Worm (Caenorhabditis elegans) whole organism, late embryonic: ENCODE measurements around the gene glb-32.

Experiments used
- C38D4.7 ChIP-seq: fragments of 200-800 bp; sonication (Bioruptor generic); optimal IDR thresholded peaks from 2 replicates; lab custom pipeline; 2018; ENCODE audit warnings: mild to moderate bottlenecking, missing genetic modification characterization, moderate library complexity, missing compliant biosample characterization
- F13H6.1 ChIP-seq: sonication (generic microtip); optimal IDR thresholded peaks from 2 replicates; lab custom pipeline; 2016; ENCODE audit warnings: missing genetic modification characterization, missing compliant biosample characterization
- K02D7.2 ChIP-seq: sonication (generic microtip); optimal IDR thresholded peaks from 2 replicates; lab custom pipeline; 2017; ENCODE audit warnings: mild to moderate bottlenecking, missing genetic modification characterization, missing compliant biosample characterization
- K09A11.1 ChIP-seq: sonication (generic microtip); optimal IDR thresholded peaks from 2 replicates; lab custom pipeline; 2017; ENCODE audit warnings: antibody characterized with exemption, mild to moderate bottlenecking, missing genetic modification characterization, missing compliant biosample characterization; ENCODE audit not compliant: insufficient read depth
- Y22D7AL.16 ChIP-seq: sonication (generic microtip); optimal IDR thresholded peaks from 2 replicates; lab custom pipeline; 2016; ENCODE audit warnings: missing genetic modification characterization, missing compliant biosample characterization
- ceh-14 ChIP-seq: sonication (generic microtip); optimal IDR thresholded peaks from 2 replicates; lab custom pipeline; 2016; ENCODE audit warnings: missing genotype, missing genetic modification characterization, missing compliant biosample characterization
- ceh-19 ChIP-seq: fragments of 200-800 bp; sonication (Bioruptor generic); optimal IDR thresholded peaks from 2 replicates; lab custom pipeline; 2018; ENCODE audit warnings: mild to moderate bottlenecking, missing genetic modification characterization, missing compliant biosample characterization
- ceh-24 ChIP-seq: sonication (generic microtip); optimal IDR thresholded peaks from 2 replicates; lab custom pipeline; 2016; ENCODE audit warnings: mild to moderate bottlenecking, missing genetic modification characterization, missing compliant biosample characterization
- ceh-30 ChIP-seq: fragments of 150-350 bp; optimal IDR thresholded peaks from 2 replicates; lab custom pipeline; 2014; ENCODE audit warnings: missing biosample characterization, missing genetic modification characterization
- ceh-31 ChIP-seq: sonication (generic microtip); optimal IDR thresholded peaks from 2 replicates; lab custom pipeline; 2016; ENCODE audit warnings: missing genetic modification characterization, missing compliant biosample characterization
- ceh-34 ChIP-seq: sonication (generic microtip); optimal IDR thresholded peaks from 2 replicates; lab custom pipeline; 2016; ENCODE audit warnings: mild to moderate bottlenecking, missing genetic modification characterization, missing compliant biosample characterization
- ceh-6 ChIP-seq: fragments of 200-800 bp; sonication (Bioruptor generic); optimal IDR thresholded peaks from 2 replicates; lab custom pipeline; 2018; ENCODE audit warnings: mild to moderate bottlenecking, missing genetic modification characterization, missing compliant biosample characterization
- che-1 ChIP-seq: sonication (generic microtip); optimal IDR thresholded peaks from 2 replicates; lab custom pipeline; 2016; ENCODE audit warnings: mild to moderate bottlenecking, missing genetic modification characterization, missing compliant biosample characterization
- dve-1 ChIP-seq: sonication (generic microtip); optimal IDR thresholded peaks from 2 replicates; lab custom pipeline; 2017; ENCODE audit warnings: antibody characterized with exemption, mild to moderate bottlenecking, missing genetic modification characterization, missing compliant biosample characterization
- elt-2 ChIP-seq: sonication (generic microtip); optimal IDR thresholded peaks from 2 replicates; lab custom pipeline; 2016; ENCODE audit warnings: missing genetic modification reagents, missing genetic modification characterization, missing compliant biosample characterization
- eyg-1 ChIP-seq: sonication (generic microtip); optimal IDR thresholded peaks from 2 replicates; lab custom pipeline; 2016; ENCODE audit warnings: missing genotype, missing genetic modification characterization, missing compliant biosample characterization
- fax-1 ChIP-seq: sonication (generic microtip); optimal IDR thresholded peaks from 2 replicates; lab custom pipeline; 2016; ENCODE audit warnings: missing genotype, missing genetic modification characterization, missing compliant biosample characterization
- gmeb-2 ChIP-seq: sonication (generic microtip); optimal IDR thresholded peaks from 2 replicates; lab custom pipeline; 2016; ENCODE audit warnings: missing genetic modification characterization, inconsistent platforms, missing compliant biosample characterization
- hlh-13 ChIP-seq: fragments of 200-800 bp; sonication (Bioruptor generic); optimal IDR thresholded peaks from 2 replicates; lab custom pipeline; 2018; ENCODE audit warnings: mild to moderate bottlenecking, missing genetic modification characterization, missing compliant biosample characterization
- hlh-15 ChIP-seq: sonication (generic microtip); optimal IDR thresholded peaks from 2 replicates; lab custom pipeline; 2016; ENCODE audit warnings: missing genetic modification characterization, missing compliant biosample characterization
- madf-2 ChIP-seq: sonication (generic microtip); optimal IDR thresholded peaks from 2 replicates; lab custom pipeline; 2017; ENCODE audit warnings: missing genetic modification characterization, missing compliant biosample characterization
- mec-3 ChIP-seq: sonication (generic microtip); optimal IDR thresholded peaks from 2 replicates; lab custom pipeline; 2016; ENCODE audit warnings: borderline replicate concordance, missing genetic modification characterization, missing compliant biosample characterization
- nfya-1 ChIP-seq: sonication (generic microtip); optimal IDR thresholded peaks from 2 replicates; lab custom pipeline; 2017; ENCODE audit warnings: missing genetic modification characterization, mild to moderate bottlenecking, missing compliant biosample characterization, antibody characterized with exemption, moderate library complexity
- nhr-232 ChIP-seq: sonication (generic microtip); optimal IDR thresholded peaks from 2 replicates; lab custom pipeline; 2016; ENCODE audit warnings: missing genetic modification characterization, missing compliant biosample characterization
- npax-4 ChIP-seq: sonication (generic microtip); optimal IDR thresholded peaks from 2 replicates; lab custom pipeline; 2016; ENCODE audit warnings: missing genetic modification characterization, missing compliant biosample characterization
- odd-2 ChIP-seq: sonication (generic microtip); optimal IDR thresholded peaks from 2 replicates; lab custom pipeline; 2017; ENCODE audit warnings: antibody characterized with exemption, mild to moderate bottlenecking, missing genetic modification characterization, missing compliant biosample characterization
- pat-9 ChIP-seq: fragments of 200-800 bp; sonication (Bioruptor generic); optimal IDR thresholded peaks from 2 replicates; lab custom pipeline; 2018; ENCODE audit warnings: mild to moderate bottlenecking, missing genetic modification characterization, moderate library complexity, missing compliant biosample characterization
- pax-1 ChIP-seq: fragments of 150-350 bp; optimal IDR thresholded peaks from 2 replicates; lab custom pipeline; 2014; ENCODE audit warnings: missing biosample characterization, missing genetic modification characterization
- pha-4 ChIP-seq: fragments of 150-350 bp; optimal IDR thresholded peaks from 2 replicates; lab custom pipeline; 2018; ENCODE audit warnings: missing biosample characterization, missing genetic modification reagents, missing genetic modification characterization
- pqm-1 ChIP-seq: sonication (generic microtip); optimal IDR thresholded peaks from 2 replicates; lab custom pipeline; 2016; ENCODE audit warnings: missing genetic modification characterization, missing compliant biosample characterization
- sox-2 ChIP-seq: fragments of 200-800 bp; sonication (Bioruptor generic); IDR thresholded peaks from 2 replicates; pipeline ENCODE4 v1.3.6; 2022; ENCODE audit warnings: missing genetic modification reagents, missing genetic modification characterization, missing compliant biosample characterization
- tbx-7 ChIP-seq: sonication (generic microtip); optimal IDR thresholded peaks from 2 replicates; lab custom pipeline; 2016; ENCODE audit warnings: missing genotype, missing genetic modification characterization, missing compliant biosample characterization
- unc-42 ChIP-seq: sonication (generic microtip); optimal IDR thresholded peaks from 2 replicates; lab custom pipeline; 2016; ENCODE audit warnings: missing genotype, missing genetic modification characterization, missing compliant biosample characterization
- unc-55 ChIP-seq: sonication (generic microtip); optimal IDR thresholded peaks from 2 replicates; lab custom pipeline; 2017; ENCODE audit warnings: missing biosample characterization, missing genetic modification reagents, missing genetic modification characterization
- unc-86 ChIP-seq: sonication (generic microtip); optimal IDR thresholded peaks from 2 replicates; lab custom pipeline; 2016; ENCODE audit warnings: missing genetic modification characterization, missing compliant biosample characterization

Gene glb-32

DNA sequence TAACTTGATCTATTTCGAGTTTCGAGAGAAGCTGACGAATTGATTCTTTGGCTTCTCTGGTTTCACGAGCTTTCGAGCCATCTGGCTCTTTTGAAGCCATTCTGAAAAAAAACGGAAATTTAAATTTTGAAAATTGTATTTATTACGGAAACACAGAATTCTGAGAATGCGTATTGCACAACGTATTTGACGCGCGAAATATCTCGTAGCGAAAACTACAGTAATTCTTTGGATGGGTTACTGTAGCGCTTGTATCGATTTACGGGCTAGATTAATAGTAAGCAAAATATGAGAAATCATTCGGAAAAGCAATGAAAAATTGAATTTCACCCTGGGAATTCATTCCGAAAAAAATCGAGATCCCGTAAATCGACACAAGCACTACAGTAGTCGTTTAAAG lies 24.3 kb upstream of the glb-32 start, which contains the start of gene C04F5.8:
Gene C04F5.8 (minus strand): TSS at position 101 of the 400 bp plus-strand sequence.
- TF ChIP-seq sox-2, result no peak

DNA sequence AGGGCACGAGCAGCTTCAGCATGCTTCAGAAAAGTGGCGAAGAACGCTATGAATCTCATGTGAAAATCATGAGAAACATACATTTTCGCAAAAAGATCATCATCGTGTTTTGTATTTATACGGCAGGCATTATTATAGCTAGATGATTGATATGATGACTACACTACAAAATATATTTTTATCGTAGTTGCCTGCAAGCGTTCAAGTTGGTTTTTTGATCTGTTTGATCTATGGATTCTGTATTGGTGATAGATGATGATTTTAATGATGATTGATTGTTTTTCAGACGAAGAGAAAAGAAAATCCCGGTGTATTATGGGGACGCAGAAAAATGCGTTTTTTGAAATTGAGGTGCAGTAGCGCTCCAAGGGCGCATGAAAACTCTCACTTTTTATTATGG lies 21.3 kb upstream of the glb-32 start, which contains the start of gene ugt-63:
Gene ugt-63 (minus strand): TSS at position 89 of the 400 bp plus-strand sequence.
- no peak for TF ChIP-seq sox-2
- TF ChIP-seq F13H6.1, result no peak
- no peak for TF ChIP-seq eyg-1 (tag; lab: Kevin White, UChicago)
- no peak for TF ChIP-seq ceh-14 (tag; lab: Kevin White, UChicago)
- TF ChIP-seq gmeb-2 (tag; lab: Kevin White, UChicago), result no peak
- TF ChIP-seq pqm-1 (tag; lab: Kevin White, UChicago), result no peak
- no peak for TF ChIP-seq unc-42 (tag; lab: Kevin White, UChicago)
- TF ChIP-seq hlh-13 (GFP tag; lab: Kevin White, UChicago), result no peak
- no peak for TF ChIP-seq nfya-1 (tag; lab: Kevin White, UChicago)
- TF ChIP-seq unc-86 (tag; lab: Kevin White, UChicago), result no peak
- no peak for TF ChIP-seq nhr-232 (tag; lab: Kevin White, UChicago)
- no peak for TF ChIP-seq npax-4 (tag; lab: Kevin White, UChicago)
- no peak for TF ChIP-seq dve-1 (tag; lab: Kevin White, UChicago)
- no peak for TF ChIP-seq odd-2
- TF ChIP-seq hlh-15 (tag; lab: Kevin White, UChicago), result no peak
- TF ChIP-seq madf-2 (tag; lab: Kevin White, UChicago), result no peak
- no peak for TF ChIP-seq fax-1 (tag; lab: Kevin White, UChicago)
- no peak for TF ChIP-seq ceh-34 (tag; lab: Kevin White, UChicago)
- no peak for TF ChIP-seq pat-9 (tag; lab: Kevin White, UChicago)
- no peak for TF ChIP-seq ceh-31 (tag; lab: Kevin White, UChicago)

DNA sequence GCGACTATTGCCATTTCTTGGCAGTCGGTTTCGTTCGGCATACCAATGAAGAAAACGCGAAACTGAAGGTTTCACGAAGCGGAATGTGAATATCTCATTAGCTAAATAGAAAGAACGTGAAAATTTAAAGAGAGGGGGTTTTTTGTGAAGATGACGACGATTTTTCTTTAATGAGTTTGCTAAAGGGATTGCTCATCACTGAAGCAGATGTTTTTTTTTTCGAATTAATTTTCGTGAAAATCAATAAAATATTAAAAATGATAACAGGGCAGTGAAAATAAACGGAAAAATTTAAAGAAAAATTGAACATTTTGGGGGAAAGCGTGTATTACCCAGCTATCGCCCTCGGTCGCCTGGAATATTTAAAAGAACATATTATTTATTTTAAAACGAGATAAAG lies 18.5 kb upstream of the glb-32 start, which contains the start of gene srab-3:
Gene srab-3 (minus strand): TSS at position 101 of the 400 bp plus-strand sequence.
- TF ChIP-seq C38D4.7 (no peak), elt-2 (tag; lab: Kevin White, UChicago) (no peak), K09A11.1 (tag; lab: Kevin White, UChicago) (no peak), mec-3 (tag; lab: Kevin White, UChicago) (no peak), tbx-7 (tag; lab: Kevin White, UChicago) (no peak), ceh-6 (GFP tag; lab: Kevin White, UChicago) (no peak), ceh-24 (tag; lab: Kevin White, UChicago) (no peak), ceh-14 (tag; lab: Kevin White, UChicago) (no peak), ceh-30 (no peak), unc-55 (GFP tag; lab: Kevin White, UChicago) (no peak), che-1 (no peak)

DNA sequence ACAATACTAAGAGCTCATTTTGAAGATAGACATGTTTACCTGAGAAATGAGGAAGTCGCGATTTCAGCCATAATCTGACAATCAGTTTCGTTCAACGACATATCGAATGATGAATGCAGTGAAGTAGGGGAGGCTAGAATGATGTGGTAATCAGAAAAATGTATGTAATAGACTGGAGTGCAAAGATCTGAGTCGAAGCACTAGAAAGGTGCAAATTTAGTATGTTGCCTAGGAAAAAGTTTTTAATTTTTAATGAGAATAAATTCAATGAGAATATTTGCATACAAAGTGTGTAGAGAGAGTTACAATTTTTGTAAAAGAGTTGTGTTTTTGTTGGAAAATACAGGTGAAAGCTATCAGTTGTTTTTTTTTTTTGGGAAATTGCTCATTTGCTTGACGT lies 15.6 kb upstream of the glb-32 start, which contains the start of gene srab-2:
Gene srab-2 (minus strand): TSS at position 101 of the 400 bp plus-strand sequence.
- no peak for TF ChIP-seq elt-2 (tag; lab: Kevin White, UChicago)
- TF ChIP-seq eyg-1 (tag; lab: Kevin White, UChicago), result no peak
- TF ChIP-seq ceh-34 (tag; lab: Kevin White, UChicago), result no peak
- TF ChIP-seq pax-1 (tag; lab: Kevin White, UChicago), result no peak
- TF ChIP-seq K02D7.2 (tag; lab: Kevin White, UChicago), result no peak

DNA sequence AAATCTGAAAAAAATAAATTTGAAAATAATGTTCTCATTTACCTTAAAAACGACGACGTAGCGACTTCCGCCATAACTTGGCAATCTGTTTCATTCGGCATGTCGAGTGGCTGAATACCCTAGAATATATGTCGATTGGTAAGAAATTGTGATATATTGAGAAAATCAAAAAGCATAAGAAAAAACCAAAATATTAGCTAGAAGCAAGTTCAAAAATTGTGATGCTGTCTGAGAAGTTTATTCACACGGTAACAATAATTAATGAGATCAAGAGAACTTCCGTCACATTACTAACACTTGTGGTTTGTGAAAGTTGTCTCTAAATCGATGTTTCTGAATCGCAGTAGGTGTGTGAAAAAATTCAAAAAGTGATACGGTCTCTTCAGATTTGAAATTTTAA lies 12.7 kb upstream of the glb-32 start, which contains the start of gene srab-1:
Gene srab-1 (minus strand): TSS at position 101 of the 400 bp plus-strand sequence.
- TF ChIP-seq pha-4 (tag; lab: Kevin White, UChicago), result no peak
- no peak for TF ChIP-seq unc-42 (tag; lab: Kevin White, UChicago)
- TF ChIP-seq ceh-19, result no peak
- no peak for TF ChIP-seq Y22D7AL.16 (tag; lab: Kevin White, UChicago)
